Fruit fly (Drosophila melanogaster): ENCODE measurements around the gene unc79.

DNA sequence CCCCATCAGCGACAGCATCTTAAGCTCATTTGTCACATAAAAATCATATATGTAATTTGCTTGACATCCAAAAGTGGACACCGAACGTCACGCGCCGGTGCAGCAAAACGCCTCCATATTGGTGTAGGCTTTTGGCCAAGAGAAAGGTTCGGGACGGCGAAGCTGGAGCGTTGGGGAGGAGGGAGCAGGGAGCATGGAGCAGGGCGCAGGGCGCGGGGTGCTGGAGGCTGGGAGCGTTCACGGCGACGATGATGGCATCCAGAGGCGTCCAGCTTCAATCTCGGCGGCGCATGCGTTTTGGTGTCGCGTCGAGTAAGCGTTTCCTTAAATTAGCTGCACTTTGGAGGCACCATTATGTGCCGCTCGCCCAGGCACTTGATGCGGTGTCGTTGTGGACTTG lies 47.9 kb upstream of the unc79 start:
- no peak for TF ChIP-seq CG16779 (tag; optimal IDR thresholded peaks at IDR 0.05)
- TF ChIP-seq Smox (GFP tag; optimal IDR thresholded peaks at IDR 0.05): no peak
- no peak for TF ChIP-seq CG10669 (GFP tag; optimal IDR thresholded peaks at IDR 0.05)
- no peak for TF ChIP-seq Lpt (GFP tag; optimal IDR thresholded peaks at IDR 0.05)
- TF ChIP-seq CG6163 (GFP tag; IDR thresholded peaks at IDR 0.05): no peak

Data from whole organism, prepupa.